Fruit fly (Drosophila melanogaster) whole organism, wandering third instar larva: Measurements from ENCODE around the gene CG2955.

Experiments used
- Dfd ChIP-seq: fragments of >200 bp; optimal IDR thresholded peaks from 2 replicates; lab custom pipeline; 2017; ENCODE audit warnings: missing biosample characterization, missing genetic modification characterization
- Dif ChIP-seq: fragments of 200-275, 200-300 bp; sonication (Bioruptor generic); optimal IDR thresholded peaks from 2 replicates; lab custom pipeline; 2018; ENCODE audit warnings: missing biosample characterization, missing genetic modification characterization; ENCODE audit not compliant: partially characterized antibody
- Jra ChIP-seq: sonication (Bioruptor generic); optimal IDR thresholded peaks from 2 replicates; lab custom pipeline; 2016; ENCODE audit warnings: missing biosample characterization, missing genetic modification characterization
- Vsx2 ChIP-seq: fragments of 200-300, 225-300 bp; sonication (Bioruptor generic); optimal IDR thresholded peaks from 2 replicates; lab custom pipeline; 2018; ENCODE audit warnings: missing biosample characterization, missing genetic modification characterization; ENCODE audit not compliant: partially characterized antibody
- lola ChIP-seq: fragments of >200 bp; optimal IDR thresholded peaks from 2 replicates; lab custom pipeline; 2017; ENCODE audit warnings: missing biosample characterization, missing genetic modification characterization
- pan ChIP-seq: fragments of >200 bp; optimal IDR thresholded peaks from 2 replicates; lab custom pipeline; 2017

dm6 chr2L:4123050-4123449 is 26.0 kb upstream of the CG2955 start:
- TF ChIP-seq Dif = no peak
- TF ChIP-seq Jra (GFP tag; lab: Kevin White, UChicago) = no peak
- no peak for TF ChIP-seq Dfd (GFP tag; lab: Kevin White, UChicago)
- no peak for TF ChIP-seq Vsx2 (GFP tag; lab: Kevin White, UChicago)
- TF ChIP-seq pan (lab: Kevin White, UChicago) = no peak
- no peak for TF ChIP-seq lola (GFP tag; lab: Kevin White, UChicago)
